Fruit fly (Drosophila melanogaster) ovary, adult (tissue): ENCODE measurements around the gene CG33648.
A peak's percentile ranks its signal among the peaks of the same experiment; 100 is the strongest.

Experiments used
- CG17801 ChIP-seq: fragments of 200-800 bp; optimal IDR thresholded peaks from 2 replicates; lab custom pipeline; 2019; ENCODE audit warnings: missing biosample characterization, mild to moderate bottlenecking, missing genetic modification characterization, moderate library complexity; ENCODE audit not compliant: partially characterized antibody

CG33648 gene

DNA sequence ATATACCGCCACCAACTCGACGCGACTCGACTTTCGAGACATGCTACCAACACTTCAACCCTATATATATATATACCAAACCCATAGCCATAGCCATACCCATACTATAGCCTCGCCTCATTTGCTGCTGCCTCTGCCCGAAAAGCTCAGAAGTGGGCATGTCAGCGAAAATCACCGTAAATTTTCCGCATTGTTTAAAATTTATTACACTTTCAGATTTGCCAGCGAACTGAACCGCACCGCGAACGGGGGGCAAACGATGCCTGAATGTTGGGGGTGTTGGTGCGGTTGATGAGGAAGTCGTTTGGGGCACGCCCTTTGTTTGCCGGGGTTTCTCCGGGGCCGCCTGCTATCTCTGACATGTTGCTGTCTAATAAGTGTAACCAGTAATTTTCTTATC lies at the start of gene CG33648:
CG33648 (plus strand) TSS at position 69 of the 400 bp plus-strand sequence.
- TF ChIP-seq CG17801 (GFP tag; lab: Kevin White, UChicago): no peak

DNA sequence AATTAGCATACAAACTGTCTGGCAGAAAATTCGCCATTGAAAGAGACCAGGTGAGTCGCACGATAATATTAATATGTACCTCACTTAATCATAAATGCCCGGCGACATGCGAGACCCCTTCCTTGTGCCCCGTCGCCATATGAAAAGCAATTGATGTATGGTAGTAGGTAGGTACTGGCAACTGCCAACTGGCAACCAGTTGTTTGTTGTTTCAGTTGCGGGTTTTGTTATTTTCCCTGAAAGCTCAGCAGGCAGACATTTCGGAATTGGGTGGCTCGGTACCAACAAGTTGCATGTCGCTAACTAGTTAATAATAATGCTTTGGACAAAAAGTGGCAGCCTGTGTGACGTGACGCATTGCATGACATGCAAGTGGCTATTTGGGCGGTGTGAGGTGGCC lies 49.7 kb upstream of the CG33648 start:
- TF ChIP-seq CG17801 (GFP tag; lab: Kevin White, UChicago): no peak

DNA sequence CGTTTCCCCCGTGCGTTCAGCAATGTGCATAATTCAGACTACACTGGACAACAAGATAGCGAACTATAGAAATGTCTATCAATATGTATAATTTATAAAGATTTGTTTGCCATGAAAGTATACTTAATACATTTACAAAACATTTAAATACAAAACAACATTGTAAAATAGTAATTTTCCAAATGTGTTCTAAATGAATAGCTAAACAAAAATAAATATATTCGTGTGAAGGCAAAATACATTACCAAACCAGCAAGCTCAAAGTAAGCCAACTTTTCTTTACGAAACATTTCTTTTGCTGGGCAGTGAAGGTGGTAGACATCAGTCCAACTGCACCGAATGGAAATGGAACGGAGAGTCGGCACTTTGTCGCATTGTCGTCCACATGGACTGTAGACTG lies 49.1 kb upstream of the CG33648 start:
- no peak for TF ChIP-seq CG17801 (GFP tag; lab: Kevin White, UChicago)

DNA sequence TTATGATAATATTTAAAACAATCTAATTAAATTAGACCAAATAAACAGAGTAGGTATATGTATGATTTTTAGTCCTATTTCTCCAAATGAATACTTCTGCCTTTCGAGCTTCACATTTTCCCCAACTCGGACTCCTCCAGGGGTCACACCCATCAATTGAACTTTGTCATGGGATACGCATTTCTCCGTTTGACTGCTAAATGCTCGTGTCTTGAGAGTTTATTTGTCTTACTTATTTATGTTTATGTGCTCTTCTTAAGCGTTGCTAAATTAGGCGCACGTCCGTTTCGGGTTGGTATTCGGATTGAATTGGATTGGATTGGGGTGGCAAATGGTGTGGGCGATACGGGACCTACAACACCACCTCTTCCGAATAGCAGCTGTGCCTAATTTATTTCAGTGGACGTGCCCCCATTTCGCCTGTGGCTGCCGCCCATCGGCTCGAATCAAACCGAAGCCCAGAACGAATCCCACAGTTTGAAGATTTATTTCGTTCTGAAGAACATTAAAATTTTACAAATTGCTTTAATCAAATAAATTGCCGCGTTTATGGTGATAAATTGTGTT lies 47.5 kb upstream of the CG33648 start:
- no peak for TF ChIP-seq CG17801 (GFP tag; lab: Kevin White, UChicago)

DNA sequence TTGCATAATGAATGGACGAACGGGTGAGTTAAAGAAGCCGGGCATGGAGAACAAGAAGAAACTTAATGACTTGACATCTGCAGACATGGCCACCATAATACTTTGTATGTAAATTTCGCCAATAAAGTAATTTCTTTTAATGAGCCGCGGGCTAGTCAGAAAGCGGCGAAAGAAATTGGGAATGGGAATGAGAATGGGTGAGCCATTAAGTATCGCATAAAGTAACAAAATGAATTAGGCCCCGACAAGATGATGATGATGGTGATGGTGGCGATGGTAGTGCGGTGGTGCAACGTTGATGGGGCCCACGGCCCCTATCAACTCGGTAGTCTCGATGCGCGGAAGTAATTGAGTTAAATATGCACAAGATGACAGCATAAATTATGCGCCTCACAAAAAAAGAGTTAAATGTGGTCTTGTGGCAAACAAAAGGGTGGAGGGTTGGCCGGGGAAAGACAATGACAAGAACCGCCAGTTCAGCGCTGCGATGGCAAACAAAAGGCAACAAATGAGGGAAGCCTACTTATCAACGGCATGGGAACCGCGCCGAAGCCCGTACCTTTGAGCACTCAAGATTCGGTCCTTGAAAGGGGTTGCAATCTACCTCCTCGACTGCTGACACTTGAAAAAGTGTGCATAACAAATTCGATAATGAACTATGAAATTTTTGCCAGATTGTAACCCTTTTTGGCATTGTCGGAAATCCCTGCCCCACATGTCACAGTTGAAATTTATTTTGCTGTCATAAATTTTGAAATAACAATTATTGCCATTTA lies 46.5 kb upstream of the CG33648 start:
- TF ChIP-seq CG17801 (GFP tag; lab: Kevin White, UChicago): no peak

DNA sequence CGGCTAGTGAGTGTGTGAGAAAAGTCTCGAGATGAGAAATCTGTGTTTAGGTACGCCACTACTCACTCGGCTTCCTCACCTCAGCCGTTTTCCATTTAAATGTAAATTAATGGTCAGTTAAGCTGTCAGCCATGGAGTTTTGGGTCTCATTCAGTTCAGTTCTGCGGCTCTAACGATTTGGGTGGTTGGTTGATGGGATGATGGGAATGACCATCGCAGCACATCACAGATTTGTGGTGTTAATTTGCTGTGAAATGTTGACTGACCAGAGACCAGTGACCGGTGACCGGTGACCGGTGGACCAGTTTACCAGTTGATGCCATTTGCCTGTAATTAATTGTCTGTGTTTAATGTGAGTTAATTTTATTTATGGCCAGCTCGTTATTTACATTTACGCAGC lies 45.2 kb upstream of the CG33648 start:
- no peak for TF ChIP-seq CG17801 (GFP tag; lab: Kevin White, UChicago)

DNA sequence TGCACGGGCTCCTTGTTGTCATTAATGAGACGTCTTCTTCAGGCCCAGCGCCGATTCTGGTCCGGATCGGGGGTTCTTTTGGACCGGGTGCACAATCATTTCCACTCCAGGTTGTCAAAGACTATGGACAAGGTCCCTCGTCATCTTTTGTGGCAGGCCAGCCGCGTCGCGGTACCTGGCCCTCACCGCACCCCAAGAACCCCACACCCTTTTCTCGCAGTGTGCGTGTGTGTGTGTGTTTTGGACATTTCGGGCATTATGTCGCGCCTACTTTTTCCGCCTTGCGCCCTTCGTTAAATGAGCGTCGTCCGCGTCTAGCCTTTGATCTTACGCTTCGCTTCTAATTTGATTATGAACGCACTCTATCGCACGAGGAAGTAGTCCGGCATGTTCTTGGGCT lies 40.7 kb upstream of the CG33648 start:
- TF ChIP-seq CG17801 (GFP tag; lab: Kevin White, UChicago): no peak

DNA sequence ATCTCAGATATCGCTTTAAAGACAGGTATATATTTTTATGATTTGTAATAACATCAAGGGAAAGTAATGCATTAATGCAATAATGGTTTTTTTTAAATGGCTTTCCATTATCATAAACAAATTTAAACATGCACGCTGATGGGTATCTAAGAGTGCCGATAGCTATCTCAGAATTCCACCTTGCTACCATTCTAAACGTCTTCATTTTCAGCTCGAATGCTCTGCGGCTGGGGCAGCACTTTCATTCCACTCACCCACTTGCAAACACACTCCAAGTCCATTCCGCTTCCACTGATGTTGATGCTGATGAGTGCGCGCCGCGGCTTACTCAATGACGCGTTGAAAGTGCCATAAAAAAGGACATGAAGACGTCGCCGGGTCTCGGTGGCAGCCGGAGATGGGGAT lies 40.2 kb upstream of the CG33648 start:
- no peak for TF ChIP-seq CG17801 (GFP tag; lab: Kevin White, UChicago)

DNA sequence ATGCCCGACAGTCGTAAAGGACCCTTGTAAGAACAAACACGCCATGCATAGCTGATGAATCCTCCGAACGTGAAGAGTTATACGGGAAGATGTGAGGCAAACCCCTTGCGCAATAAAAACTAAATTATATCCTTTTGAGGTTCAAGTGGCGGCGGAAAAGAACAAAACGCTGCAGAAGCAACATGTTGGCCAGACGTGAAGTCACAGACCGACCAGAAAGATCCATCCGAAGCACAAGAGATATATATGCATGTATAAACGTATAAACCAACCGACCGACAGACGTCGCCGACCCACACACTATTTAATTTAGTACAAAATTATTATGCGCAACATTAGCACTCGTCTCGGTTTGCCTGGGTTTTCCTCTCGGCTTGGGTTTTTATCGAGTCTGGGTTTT lies 39.2 kb upstream of the CG33648 start:
- no peak for TF ChIP-seq CG17801 (GFP tag; lab: Kevin White, UChicago)

DNA sequence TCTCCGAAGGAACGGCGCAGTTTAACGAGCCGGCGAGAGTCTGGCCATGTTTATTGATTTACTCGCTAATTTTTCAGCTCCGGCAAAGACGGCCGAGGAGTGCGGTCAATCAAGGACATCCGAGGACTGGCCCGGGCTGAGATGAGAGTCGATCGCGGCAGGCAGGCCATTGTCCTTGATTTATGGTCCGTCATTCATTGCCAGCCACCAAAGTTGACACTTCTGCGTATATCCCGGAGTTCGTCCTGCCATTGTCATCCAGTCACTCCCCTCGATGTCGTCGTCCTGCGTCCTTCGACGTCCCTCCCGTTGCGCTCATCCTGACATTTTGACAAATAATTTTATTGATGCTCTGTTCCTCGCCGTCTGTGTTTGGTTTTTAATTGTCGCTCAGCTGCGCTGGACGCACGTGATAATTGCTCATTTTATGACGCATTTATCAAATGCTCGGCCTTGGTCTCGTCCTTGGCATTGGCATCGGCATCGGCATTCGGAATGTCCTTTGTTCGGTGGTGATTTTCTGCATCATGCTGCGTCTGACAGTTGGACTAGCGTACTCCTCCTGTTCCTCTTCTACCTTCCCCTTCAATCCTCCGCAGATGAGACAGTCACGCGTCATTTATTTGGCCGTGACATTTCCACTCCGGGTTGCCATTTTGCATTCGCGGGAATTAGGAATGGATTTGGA lies 37.9 kb upstream of the CG33648 start:
- no peak for TF ChIP-seq CG17801 (GFP tag; lab: Kevin White, UChicago)

DNA sequence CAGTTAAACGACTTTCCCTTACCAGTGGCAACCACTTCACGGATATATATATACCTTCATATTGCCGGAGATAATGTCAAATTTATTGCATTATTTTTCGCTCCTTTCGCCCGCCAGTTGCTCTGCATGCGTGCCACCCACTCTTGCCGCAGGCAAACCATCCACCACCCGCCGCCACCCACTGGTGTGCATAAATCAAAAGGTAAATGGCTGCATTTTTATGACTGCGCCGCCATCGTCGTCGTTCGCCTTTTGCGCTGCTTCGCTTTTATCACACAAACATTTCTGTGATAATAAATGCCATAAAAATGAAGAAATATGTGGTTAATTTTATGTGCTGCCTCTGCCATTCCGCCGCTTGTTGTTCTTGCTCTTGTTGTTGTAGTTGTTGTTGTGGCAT lies 36.0 kb upstream of the CG33648 start:
- no peak for TF ChIP-seq CG17801 (GFP tag; lab: Kevin White, UChicago)

DNA sequence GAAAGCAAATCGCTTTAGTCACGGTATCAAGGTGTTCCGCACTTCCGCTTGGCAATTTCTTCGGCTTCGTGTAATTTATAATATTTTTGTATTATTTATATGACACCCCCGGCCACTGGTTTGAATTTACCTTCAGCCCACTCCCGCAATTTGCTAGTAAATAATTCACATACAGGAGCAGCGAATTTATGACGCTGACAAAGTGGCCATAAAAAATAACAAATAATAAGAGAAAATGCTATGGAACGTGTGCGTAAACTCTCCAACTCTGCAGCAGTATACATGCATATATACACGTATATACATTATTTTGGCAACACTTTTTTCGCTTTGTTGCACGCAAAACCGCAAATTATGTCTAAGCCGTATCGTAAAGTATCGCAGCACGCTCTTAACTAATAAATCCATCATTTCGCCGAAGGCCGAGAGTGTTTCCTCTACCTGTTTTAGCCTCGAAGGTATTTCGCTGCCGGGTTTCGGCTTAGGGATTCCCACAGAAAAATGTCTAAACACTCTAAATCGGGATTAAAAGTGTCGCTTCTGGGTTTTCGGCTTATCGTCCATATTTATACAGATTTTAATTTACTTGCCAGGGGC lies 35.1 kb upstream of the CG33648 start:
- no peak for TF ChIP-seq CG17801 (GFP tag; lab: Kevin White, UChicago)

DNA sequence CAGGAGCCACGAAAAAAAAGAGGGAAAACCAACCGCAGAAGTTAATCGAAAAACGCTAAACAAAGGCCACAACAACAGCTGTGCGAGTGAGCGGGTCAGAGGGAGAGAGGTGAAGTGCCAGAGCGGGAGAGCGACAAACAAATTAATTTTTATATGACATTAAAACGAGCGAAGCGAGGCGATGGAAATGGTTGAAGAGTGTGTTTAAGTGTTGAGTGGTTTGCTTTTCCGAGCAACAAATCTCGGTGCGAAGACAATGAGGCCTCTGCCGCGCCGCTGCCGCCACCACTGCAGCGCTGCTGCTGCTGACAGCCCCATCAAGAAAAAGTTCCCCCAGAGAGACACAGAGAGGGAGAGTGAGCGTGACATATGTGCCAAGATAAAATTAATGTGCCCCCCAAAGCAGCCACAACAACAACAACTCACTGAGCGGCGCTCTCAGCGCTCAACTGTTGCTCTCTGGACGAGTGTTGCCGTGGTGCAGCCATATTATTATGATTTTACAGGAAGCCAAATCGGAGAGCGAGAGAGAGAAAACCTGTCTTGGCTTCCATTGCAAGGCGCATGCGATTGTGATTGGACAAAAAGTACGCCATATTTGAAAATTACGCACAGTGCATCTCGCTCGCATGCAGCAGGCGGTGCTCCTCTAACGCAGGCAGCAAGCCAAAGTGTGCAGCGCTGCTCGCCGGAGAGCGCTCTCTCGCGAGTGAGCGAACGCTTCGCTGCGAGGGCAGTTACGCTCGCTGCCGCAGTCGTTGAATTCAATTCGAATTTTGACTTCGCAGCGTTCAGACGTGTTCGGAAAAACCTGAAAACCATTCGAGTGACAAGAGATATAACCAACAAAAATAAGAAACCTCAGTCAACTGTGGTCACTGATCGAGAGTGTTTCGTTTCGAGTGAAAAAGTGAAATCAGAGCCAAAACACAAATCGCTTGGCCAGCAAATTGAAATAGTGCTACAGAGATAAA lies 33.7 kb upstream of the CG33648 start, which contains the start of gene noc:
noc (plus strand) TSS at position 763 of the 974 bp plus-strand sequence.
- TF ChIP-seq CG17801 (GFP tag; lab: Kevin White, UChicago): peak; percentile 42

DNA sequence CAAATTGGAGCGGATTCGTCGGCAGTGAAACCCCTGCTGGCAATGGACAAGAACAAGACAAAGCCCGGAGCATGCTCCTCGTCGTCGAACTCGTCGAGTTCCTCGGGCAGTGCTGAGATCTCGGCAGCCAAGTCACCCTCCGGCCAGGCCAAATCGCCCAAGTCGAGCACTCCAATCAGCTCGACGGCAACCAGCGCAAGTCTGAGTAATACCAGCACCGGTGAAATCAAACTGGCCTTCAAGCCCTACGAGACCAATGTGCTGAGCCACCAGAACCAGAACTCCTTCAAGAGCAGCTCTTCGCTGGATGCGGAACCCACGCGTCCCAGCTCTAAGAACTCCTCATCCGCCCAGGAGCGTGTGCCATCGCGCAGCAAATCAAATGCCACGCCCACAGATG lies 32.4 kb upstream of the CG33648 start:
- TF ChIP-seq CG17801 (GFP tag; lab: Kevin White, UChicago): no peak
